Worm (Caenorhabditis elegans): ENCODE results near the gene F18E3.10.

ce11 chrV:7460898-7461297, 36.7 kb upstream of the F18E3.10 start, which contains the start of gene srh-92:
- no peak for TF ChIP-seq cog-1 (tag; optimal IDR thresholded peaks at IDR 0.05)
- no peak for TF ChIP-seq flt-1 (GFP tag; IDR thresholded peaks at IDR 0.05)
- TF ChIP-seq tab-1 (GFP tag; IDR thresholded peaks at IDR 0.05) = no peak
- no peak for TF ChIP-seq ztf-23 (GFP tag; IDR thresholded peaks at IDR 0.05)
- TF ChIP-seq T22C8.4 (GFP tag; IDR thresholded peaks at IDR 0.05) = no peak
- no peak for TF ChIP-seq ztf-29 (GFP tag; IDR thresholded peaks at IDR 0.05)

All from whole organism, midembryonic.